Fruit fly (Drosophila melanogaster) Kc167 (cell line): ENCODE measurements around the gene CG43061.
"Not testable (repeated sequence)": the region's sequence is repeated elsewhere in the genome, so short reads cannot be mapped to it uniquely, and the experiment has no call there.

ENCODE experiments used
- Myc ChIP-seq: fragments of >200 bp; optimal IDR thresholded peaks from 2 replicates; lab custom pipeline; 2017; ENCODE audit warnings: missing external identifiers
- Sin3A ChIP-seq: fragments of >200 bp; optimal IDR thresholded peaks from 2 replicates; lab custom pipeline; 2018; ENCODE audit warnings: missing external identifiers
- h ChIP-seq: fragments of >200 bp; optimal IDR thresholded peaks from 3 replicates; lab custom pipeline; 2018; ENCODE audit warnings: missing external identifiers
- insv ChIP-seq: fragments of >200 bp; optimal IDR thresholded peaks from 3 replicates; lab custom pipeline; 2018; ENCODE audit warnings: missing external identifiers
- psq ChIP-seq: fragments of >200 bp; optimal IDR thresholded peaks from 2 replicates; lab custom pipeline; 2017; ENCODE audit warnings: missing external identifiers
- ttk ChIP-seq: sonication (Bioruptor generic); optimal IDR thresholded peaks from 2 replicates; lab custom pipeline; 2017; ENCODE audit warnings: missing external identifiers

Gene CG43061

DNA sequence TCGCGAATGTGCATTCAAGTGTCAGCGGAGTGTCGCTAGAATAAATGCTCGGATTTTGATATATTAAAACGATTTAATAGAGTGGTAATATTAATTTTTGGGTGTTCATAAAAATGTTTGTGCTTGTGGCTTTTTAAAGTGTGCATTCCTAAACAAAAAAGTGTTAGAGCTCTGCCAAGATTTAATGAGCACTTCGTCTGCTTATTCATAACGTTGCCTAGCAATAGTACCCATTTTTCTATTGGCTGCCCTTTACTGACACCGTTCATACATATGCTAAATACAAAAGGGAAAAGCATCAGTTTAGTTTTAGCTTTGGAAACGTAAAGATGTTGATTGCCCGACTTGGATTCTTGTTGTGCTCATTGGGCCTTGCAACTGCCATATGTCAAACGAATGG lies at the start of gene CG43061:
CG43061 (plus strand) TSS at position 301 of the 400 bp plus-strand sequence.
- TF ChIP-seq Sin3A; h; psq (lab: Kevin White, UChicago): not testable (repeated sequence)

DNA sequence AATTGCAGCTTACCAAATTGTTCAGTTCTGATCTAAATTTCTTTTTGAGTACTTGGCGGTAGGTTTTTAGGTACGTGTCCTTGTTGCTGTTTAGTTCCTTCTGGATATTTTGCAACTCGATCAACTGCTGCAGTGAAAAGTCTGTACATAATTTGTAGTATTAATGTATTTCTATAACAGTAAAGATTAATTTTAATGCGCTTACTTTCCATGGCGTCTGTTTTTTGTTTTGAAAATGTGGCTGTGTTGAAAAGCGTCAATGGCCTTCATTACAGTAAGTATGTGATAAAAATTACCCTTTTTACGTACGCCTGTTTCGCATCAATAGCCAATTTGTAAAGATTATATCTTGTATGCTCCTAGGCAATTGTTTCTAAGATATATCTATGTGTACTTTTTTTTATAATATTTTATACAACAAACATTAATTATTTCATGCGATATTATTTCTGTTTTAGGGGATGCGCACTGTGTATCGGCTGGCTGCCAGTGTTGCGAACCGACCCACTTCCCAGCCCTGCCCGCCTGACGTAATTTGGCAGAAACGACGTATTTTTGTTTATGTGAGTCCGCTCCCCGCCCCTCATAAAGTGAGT lies 48.3 kb upstream of the CG43061 start, which contains the start of the genes Kmn2 and CG2698:
Kmn2 (minus strand) TSS at position 236 of the 596 bp plus-strand sequence.
CG2698 (plus strand) TSS at position 489 of the 596 bp plus-strand sequence.
- TF ChIP-seq h (no peak), insv (lab: Kevin White, UChicago) (no peak), psq (lab: Kevin White, UChicago) (no peak), Myc (lab: Kevin White, UChicago) (no peak), Sin3A (no peak), ttk (lab: Kevin White, UChicago) (no peak)

DNA sequence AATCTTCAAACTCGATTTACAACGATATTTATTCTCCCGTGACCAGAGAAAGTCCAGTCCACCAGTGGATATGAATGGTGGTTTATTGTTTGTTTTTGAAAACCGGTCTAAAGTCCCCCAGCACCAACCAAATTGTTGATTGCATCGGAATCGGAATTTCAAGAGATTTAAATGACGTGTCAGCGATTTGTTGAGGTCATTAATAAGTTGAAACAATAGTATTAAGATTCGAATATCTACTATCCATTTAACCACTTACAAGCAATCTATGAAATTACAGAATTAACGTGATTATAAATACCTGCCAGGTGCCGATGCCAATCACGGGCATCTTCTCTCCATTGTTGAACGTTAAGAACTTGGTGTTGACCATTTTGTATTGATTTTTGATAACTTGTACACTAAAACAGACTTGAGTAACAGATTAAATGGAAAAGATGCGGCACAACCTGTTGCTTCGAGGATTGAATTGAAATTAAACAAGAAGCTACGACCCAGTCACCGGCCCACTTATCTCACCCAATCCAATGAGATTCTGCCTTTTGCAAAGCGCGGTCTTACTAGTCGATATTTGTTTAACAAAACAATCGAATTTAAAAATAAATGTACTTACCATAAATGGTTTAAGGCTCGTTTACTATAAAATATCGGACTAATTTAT lies 41.7 kb upstream of the CG43061 start, which contains the start of gene CG2767:
CG2767 (minus strand) TSS at position 516 of the 661 bp plus-strand sequence.
- no peak for TF ChIP-seq Myc (lab: Kevin White, UChicago)
- no peak for TF ChIP-seq psq (lab: Kevin White, UChicago)
- TF ChIP-seq h: no peak
- no peak for TF ChIP-seq ttk (lab: Kevin White, UChicago)
- no peak for TF ChIP-seq Sin3A
- no peak for TF ChIP-seq insv (lab: Kevin White, UChicago)

DNA sequence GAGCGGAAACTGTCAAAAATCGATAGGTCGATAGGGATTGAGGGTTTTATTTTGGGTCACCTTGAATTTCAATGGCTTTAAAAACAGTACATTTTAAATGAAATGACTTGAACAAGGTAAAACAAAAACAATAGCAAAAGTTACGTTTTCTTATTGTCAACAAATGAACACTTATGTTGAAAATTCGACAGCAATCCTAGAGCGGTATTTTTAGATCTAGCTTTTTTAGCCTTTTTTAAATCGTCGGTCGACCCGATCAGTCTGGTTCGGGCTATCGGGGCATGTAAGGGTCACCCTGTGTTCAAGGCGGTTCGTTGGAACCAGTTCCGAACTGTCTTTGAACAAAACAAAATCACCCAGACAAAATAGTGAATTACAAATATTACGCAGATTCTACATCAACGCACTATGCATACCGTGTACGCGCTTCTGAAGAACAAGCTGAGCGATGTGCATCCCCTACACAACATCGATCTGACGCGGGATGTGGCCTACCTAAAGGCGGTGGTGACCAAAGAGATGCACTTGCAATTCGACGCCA lies 40.3 kb upstream of the CG43061 start, which contains the start of the genes CG11052 and CG3223:
CG11052 (minus strand) TSS at position 218 of the 541 bp plus-strand sequence.
CG3223 (plus strand) TSS at position 321 of the 541 bp plus-strand sequence.
- TF ChIP-seq Sin3A (no peak), insv (lab: Kevin White, UChicago) (no peak), ttk (lab: Kevin White, UChicago) (no peak), psq (lab: Kevin White, UChicago) (no peak), h (no peak)

DNA sequence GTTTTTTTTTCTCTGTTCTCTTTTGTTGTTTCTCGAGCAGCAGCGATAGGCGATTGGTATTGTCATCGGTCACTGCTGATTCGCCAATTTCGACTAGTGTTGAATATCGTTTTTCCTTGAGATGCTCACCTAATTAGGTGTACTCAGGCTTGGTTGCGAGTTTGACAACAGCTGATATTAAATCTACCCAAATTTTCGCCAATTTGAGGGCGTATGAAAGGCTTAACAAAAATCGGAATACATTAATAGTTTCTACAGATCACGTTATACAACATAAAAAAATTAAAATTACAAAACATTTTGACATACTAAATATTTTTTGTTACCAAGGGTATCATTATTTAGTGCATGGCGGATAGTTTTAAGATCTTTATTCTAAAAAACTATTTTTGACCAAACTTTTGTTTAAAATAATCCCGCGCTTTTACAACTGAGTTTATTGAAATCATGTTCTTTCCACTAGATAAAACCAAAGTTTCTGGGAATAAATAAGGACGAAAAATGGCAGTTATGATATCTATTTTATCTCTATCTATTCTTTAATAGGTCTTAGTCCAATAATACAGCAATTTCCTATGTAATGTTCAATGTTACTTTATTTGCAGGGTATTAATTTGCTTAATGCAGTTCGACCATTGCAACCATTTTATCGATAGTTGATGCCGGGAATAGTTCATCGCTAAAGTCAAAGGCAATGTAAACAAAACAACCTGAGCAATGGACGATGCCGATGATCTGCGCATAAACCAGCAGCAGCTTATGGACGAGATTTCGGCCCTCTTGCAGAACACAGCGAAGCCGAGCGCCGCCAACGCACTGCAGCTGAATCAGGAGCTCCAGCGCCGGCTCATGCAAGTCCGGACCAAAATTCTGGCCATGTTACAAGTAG lies 36.1 kb upstream of the CG43061 start, which contains the start of the genes CG10435 and Pbp95:
CG10435 (minus strand) TSS at position 81 of the 889 bp plus-strand sequence.
Pbp95 (plus strand) TSS at position 671 of the 889 bp plus-strand sequence.
- TF ChIP-seq psq (lab: Kevin White, UChicago) (no peak), Sin3A (no peak)

DNA sequence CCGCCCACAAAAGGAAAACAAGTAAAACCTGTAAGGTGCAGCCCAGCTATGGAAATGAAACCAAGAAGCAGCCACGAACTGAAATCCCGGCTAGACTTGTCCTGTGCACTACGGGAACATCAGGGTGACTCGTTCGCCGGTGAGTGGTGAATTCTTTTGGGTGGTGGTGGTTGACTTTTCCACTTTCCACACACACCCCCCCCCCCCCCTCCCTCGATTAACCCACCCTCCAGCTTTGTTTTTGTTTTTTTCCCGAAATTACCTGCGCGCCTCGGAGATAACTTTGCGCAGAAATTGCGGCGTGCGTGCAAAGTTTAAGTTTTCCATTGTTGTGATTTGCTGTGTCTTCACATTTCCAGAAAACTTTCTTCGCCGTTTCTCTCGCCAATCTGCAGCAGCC lies 23.0 kb upstream of the CG43061 start:
- TF ChIP-seq ttk (lab: Kevin White, UChicago) (no peak), psq (lab: Kevin White, UChicago) (no peak), h (no peak), Sin3A (no peak), insv (lab: Kevin White, UChicago) (no peak), Myc (lab: Kevin White, UChicago) (no peak)

DNA sequence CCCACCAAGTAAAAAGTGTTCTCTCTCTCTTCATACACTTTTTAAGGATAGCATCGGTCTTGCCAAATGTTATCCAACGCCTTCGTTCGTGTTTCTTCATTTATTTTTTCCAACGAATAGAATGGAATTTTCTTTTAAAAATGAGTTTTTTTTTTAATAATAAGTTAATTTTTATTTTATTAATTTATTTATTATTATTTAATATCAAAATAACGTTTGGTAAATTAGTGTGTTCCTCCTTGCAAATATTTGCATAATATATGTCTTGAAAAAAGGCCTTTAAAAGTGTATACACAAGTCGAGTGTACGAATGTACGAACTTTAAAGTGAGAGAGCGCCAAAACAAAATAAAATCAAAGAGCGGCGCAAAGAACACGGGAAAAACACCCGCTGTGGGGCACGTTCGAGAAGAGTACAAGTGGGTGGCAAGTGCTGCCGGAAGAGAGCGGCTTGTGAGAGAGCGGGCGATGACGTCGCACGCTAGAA lies 22.2 kb upstream of the CG43061 start:
- no peak for TF ChIP-seq insv (lab: Kevin White, UChicago)
- TF ChIP-seq ttk (lab: Kevin White, UChicago): no peak
- no peak for TF ChIP-seq h
- no peak for TF ChIP-seq Sin3A

DNA sequence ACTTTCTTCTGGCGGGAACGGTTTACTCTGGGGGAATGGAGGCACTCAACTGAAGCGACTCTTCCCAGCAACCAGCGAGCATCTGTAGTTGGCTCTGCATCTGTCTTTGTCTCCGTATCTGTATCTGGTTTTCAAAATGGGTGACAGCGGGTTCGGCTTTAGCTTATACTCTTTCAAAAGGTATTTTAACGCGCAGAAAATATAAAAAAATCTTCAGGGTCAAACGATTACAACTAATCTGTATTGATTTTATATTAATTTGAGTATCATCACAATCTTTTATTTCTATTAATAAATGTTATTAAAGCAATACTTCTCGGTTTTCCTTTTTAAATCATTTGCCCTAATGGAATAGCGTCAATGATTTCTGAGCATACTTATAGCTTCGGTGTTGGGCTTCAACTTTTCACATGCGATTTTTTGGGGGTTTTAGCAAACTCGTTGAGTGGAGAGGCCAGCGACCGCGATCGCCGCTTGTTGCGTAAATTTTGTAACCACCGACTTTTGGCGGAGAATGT lies 19.9 kb upstream of the CG43061 start, which contains the start of gene ImpE3:
ImpE3 (minus strand) TSS at position 51 of the 518 bp plus-strand sequence.
- TF ChIP-seq Myc (lab: Kevin White, UChicago) (no peak), insv (lab: Kevin White, UChicago) (no peak), ttk (lab: Kevin White, UChicago) (no peak)

DNA sequence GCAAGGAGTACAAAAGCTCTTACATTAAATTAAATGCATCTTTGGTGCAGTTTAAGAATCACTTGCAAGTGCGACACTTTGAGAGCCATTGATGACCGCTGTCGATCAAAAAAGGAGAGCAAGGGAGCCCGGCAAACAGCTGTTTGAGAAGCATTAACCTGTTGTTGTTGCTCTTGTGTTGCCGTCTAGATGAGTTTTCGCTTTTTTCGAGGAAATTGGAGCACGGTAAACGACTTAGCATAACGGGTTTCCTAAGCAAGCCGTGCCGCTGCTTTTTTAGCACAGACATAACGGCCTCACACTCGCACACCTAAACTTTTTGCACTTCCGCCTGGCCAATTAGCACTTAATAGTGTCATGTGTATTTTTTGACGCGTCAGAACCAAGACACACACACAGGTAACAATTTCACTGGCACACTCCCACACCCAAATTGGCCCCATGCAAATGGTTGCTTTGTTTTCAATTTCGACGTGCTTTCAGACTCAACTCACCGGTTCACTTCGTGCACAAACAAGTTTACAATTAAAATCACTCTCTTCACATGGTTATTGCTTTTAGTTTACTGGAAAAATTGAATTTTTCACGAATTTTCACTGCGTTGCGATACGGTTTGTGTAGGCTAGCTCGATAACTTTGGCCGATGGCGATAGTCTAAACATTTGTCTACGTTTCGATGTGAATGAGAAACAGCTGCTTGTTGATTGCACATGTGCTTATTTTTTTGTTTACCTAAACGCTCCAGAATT lies 19.1 kb upstream of the CG43061 start, which contains the start of the genes CG10903 and CG2747:
CG10903 (plus strand) TSS at position 261 of the 749 bp plus-strand sequence.
CG2747 (minus strand) TSS at position 640 of the 749 bp plus-strand sequence.
- no peak for TF ChIP-seq Myc (lab: Kevin White, UChicago)
- TF ChIP-seq h: no peak
- TF ChIP-seq ttk (lab: Kevin White, UChicago): no peak
- TF ChIP-seq Sin3A: no peak
- no peak for TF ChIP-seq insv (lab: Kevin White, UChicago)
- TF ChIP-seq psq (lab: Kevin White, UChicago): no peak

DNA sequence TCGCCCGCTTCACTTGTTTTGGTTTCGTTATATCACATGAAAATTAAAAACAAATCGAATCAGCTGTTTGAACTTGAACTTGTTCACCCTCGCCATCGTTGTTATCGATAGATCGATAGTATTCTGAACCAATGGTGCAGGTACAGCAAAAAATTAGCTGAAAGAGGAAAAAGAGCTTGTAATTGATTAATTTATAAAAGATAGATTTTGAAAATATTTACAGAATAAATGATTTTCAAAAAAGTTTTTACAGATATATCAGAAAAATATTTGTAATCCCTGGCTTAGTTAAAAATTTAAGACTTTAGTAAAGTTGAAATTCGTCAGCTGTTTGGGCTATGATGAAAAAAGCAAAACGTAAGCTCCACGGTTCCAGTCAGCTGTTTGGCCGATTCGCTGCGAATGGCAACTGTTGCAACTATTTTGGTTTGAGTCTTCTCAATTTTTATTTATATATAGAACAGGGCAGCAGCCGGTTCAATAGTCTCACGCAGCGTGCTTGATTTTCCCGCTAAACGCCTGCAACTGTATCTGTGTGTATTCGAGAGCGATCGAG lies 16.5 kb upstream of the CG43061 start, which contains the start of the genes CG11035 and unc-45:
CG11035 (minus strand) TSS at position 87 of the 556 bp plus-strand sequence.
unc-45 (plus strand) TSS at position 379 of the 556 bp plus-strand sequence.
- TF ChIP-seq psq (lab: Kevin White, UChicago): no peak
- no peak for TF ChIP-seq insv (lab: Kevin White, UChicago)
- no peak for TF ChIP-seq Sin3A
- no peak for TF ChIP-seq h
- TF ChIP-seq ttk (lab: Kevin White, UChicago): no peak
- TF ChIP-seq Myc (lab: Kevin White, UChicago): no peak
